Fruit fly (Drosophila melanogaster): Measurements from ENCODE around the gene Caper.
A peak's percentile ranks its signal among the peaks of the same experiment; 100 is the strongest.

The Caper gene

dm6 chr2L:7056189-7056926 lies 23.8 kb downstream of the Caper start, which contains the start of gene Mnn1:
TSS of gene Mnn1 (plus strand) at chr2L:7056301.
- peak; percentile 41 for TF ChIP-seq CG17801 (GFP tag; optimal IDR thresholded peaks at IDR 0.05; ENCODE audit: partially characterized antibody)

- no peak for TF ChIP-seq CG17801 (GFP tag; optimal IDR thresholded peaks at IDR 0.05; ENCODE audit: partially characterized antibody)
These were observed 28.2 kb downstream of the Caper start, which contains the start of gene Mst27D for dm6 chr2L:7060751-7061150. TSS of gene Mst27D (minus strand) at chr2L:7060851.

dm6 chr2L:7063721-7064179 lies 31.2 kb downstream of the Caper start, which contains the start of gene Sem1:
TSS of gene Sem1 (plus strand) at chr2L:7063986.
- no peak for TF ChIP-seq CG17801 (GFP tag; optimal IDR thresholded peaks at IDR 0.05; ENCODE audit: partially characterized antibody)

- TF ChIP-seq CG17801 (GFP tag; optimal IDR thresholded peaks at IDR 0.05; ENCODE audit: partially characterized antibody) = no peak
These were observed 33.2 kb downstream of the Caper start, which contains the start of gene Nuf2 for dm6 chr2L:7065687-7066086. TSS of gene Nuf2 (minus strand) at chr2L:7065837.

- no peak for TF ChIP-seq CG17801 (GFP tag; optimal IDR thresholded peaks at IDR 0.05; ENCODE audit: partially characterized antibody)
These were observed 35.2 kb downstream of the Caper start, which contains the start of gene Ugt307A1 for dm6 chr2L:7067683-7068082. TSS of gene Ugt307A1 (plus strand) at chr2L:7067983.

dm6 chr2L:7071219-7071618 lies 38.7 kb downstream of the Caper start:
- no peak for TF ChIP-seq CG17801 (GFP tag; optimal IDR thresholded peaks at IDR 0.05; ENCODE audit: partially characterized antibody)

- TF ChIP-seq CG17801 (GFP tag; optimal IDR thresholded peaks at IDR 0.05; ENCODE audit: partially characterized antibody) = no peak
These were observed 39.3 kb downstream of the Caper start for dm6 chr2L:7071862-7072261.

dm6 chr2L:7073011-7073410 lies 40.5 kb downstream of the Caper start:
- no peak for TF ChIP-seq CG17801 (GFP tag; optimal IDR thresholded peaks at IDR 0.05; ENCODE audit: partially characterized antibody)

- TF ChIP-seq CG17801 (GFP tag; optimal IDR thresholded peaks at IDR 0.05; ENCODE audit: partially characterized antibody) = no peak
These were observed 43.7 kb downstream of the Caper start for dm6 chr2L:7076055-7076700.

- TF ChIP-seq CG17801 (GFP tag; optimal IDR thresholded peaks at IDR 0.05; ENCODE audit: partially characterized antibody) = no peak
These were observed 44.3 kb downstream of the Caper start for dm6 chr2L:7076804-7077203.

dm6 chr2L:7081307-7081706 lies 48.8 kb downstream of the Caper start:
- TF ChIP-seq CG17801 (GFP tag; optimal IDR thresholded peaks at IDR 0.05; ENCODE audit: partially characterized antibody) = no peak

- no peak for TF ChIP-seq CG17801 (GFP tag; optimal IDR thresholded peaks at IDR 0.05; ENCODE audit: partially characterized antibody)
These were observed 49.7 kb downstream of the Caper start for dm6 chr2L:7082203-7082602.

dm6 chr2L:7084410-7084809 lies 51.9 kb downstream of the Caper start, which contains the start of gene Pvf2:
TSS of gene Pvf2 (minus strand) at chr2L:7084635.
- no peak for TF ChIP-seq CG17801 (GFP tag; optimal IDR thresholded peaks at IDR 0.05; ENCODE audit: partially characterized antibody)
